Worm (Caenorhabditis elegans): ENCODE results near the gene grl-26.

DNA sequence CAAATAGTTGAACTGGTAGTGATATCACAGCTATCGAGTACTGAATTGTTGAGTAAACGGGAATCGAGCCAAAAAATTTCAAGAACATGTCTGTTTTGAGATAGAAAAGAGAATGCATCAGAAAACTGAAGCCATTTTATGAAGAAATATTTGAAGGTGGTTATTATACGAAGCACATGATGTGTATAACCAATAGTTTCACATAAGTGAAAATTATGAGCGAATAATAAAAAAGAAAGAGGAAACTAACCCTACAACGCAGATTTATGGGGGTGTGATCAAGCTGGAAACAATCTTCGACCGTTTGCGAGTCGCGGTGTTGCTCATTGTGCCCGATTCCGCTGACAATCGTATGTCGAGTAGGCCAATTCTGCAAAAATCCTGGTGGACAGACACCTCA is 49.3 kb downstream of the grl-26 start, which contains the start of gene srh-282:
- TF ChIP-seq unc-30 (tag; optimal IDR thresholded peaks at IDR 0.05) (no peak), ztf-11 (tag; optimal IDR thresholded peaks at IDR 0.05) (no peak), pqm-1 (tag; optimal IDR thresholded peaks at IDR 0.05) (no peak), snpc-4 (tag; optimal IDR thresholded peaks at IDR 0.05) (no peak), skn-1 (tag; optimal IDR thresholded peaks at IDR 0.05) (no peak), nhr-76 (tag; optimal IDR thresholded peaks at IDR 0.05) (no peak), efl-1 (optimal IDR thresholded peaks at IDR 0.05) (no peak), efl-1 (GFP tag; optimal IDR thresholded peaks at IDR 0.05 in 1 of 2) (no peak)
